Worm (Caenorhabditis elegans) whole organism, midembryonic: Measurements from ENCODE around the gene ZK512.8.

Experiments used
- flt-1 ChIP-seq: fragments of 200-800 bp; sonication (Bioruptor generic); IDR thresholded peaks from 2 replicates; pipeline ENCODE4 v1.3.6; 2022; ENCODE audit warnings: missing genetic modification characterization, missing compliant biosample characterization
- med-1 ChIP-seq: sonication (generic microtip); optimal IDR thresholded peaks from 2 replicates; lab custom pipeline; 2017; ENCODE audit warnings: missing genetic modification characterization, mild to moderate bottlenecking, missing compliant biosample characterization, antibody characterized with exemption, missing genetic modification reagents; ENCODE audit not compliant: insufficient read depth

DNA sequence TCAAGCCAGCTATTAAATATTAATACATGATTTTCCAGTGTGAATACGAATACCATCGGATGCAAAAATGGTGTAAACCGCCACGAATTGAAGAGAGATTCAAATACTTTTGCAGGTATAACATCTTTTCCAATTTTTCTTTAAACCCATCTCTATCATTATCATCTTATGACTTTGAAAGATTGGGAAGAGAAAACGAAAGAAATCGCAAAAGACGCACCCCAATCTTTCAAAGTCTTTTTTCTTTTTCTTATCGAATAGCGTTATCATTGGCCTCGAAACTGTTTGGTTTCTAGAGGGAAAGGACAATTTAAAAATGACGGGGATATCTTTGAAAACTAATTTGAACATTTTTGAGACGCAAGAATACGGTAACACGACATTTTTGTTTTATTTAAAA is 40.2 kb upstream of the ZK512.8 start:
- TF ChIP-seq flt-1 (no peak), med-1 (GFP tag; lab: Kevin White, UChicago) (no peak)
